Fruit fly (Drosophila melanogaster): Measurements from ENCODE around the gene B4.

Gene B4

dm6 chr2L:13570982-13571426, 21.9 kb upstream of the B4 start:
- TF ChIP-seq Ets98B (GFP tag; IDR thresholded peaks at IDR 0.05) (peak; percentile 73), CG17806 (tag; optimal IDR thresholded peaks at IDR 0.05) (peak; percentile 81), CG4496 (GFP tag; IDR thresholded peaks at IDR 0.05) (peak; percentile 84), CG32121 (GFP tag; IDR thresholded peaks at IDR 0.05) (peak; percentile 83), rn (GFP tag; IDR thresholded peaks at IDR 0.05) (peak; percentile 68), CG8301 (tag; optimal IDR thresholded peaks at IDR 0.05) (peak; percentile 92), CG12605 (GFP tag; IDR thresholded peaks at IDR 0.05) (peak; percentile 46; the same call in 1 of the 2 replicates), CG15710 (tag; optimal IDR thresholded peaks at IDR 0.05) (peak; percentile 74), CG14655 (GFP tag; optimal IDR thresholded peaks at IDR 0.05) (peak; percentile 93), EcR (GFP tag; optimal IDR thresholded peaks at IDR 0.05) (no peak), CG10348 (GFP tag; IDR thresholded peaks at IDR 0.05) (0 out of 2 replicates have a peak, but pooled peaks have one; percentile 15), Pif1A (GFP tag; optimal IDR thresholded peaks at IDR 0.05) (peak; percentile 92), CG9948 (tag; optimal IDR thresholded peaks at IDR 0.05) (peak; percentile 90), gl (tag; optimal IDR thresholded peaks at IDR 0.05) (peak; percentile 69), Pif1B (GFP tag; optimal IDR thresholded peaks at IDR 0.05) (peak; percentile 95), Snoo (tag; optimal IDR thresholded peaks at IDR 0.05) (peak; percentile 88), CG13204 (GFP tag; optimal IDR thresholded peaks at IDR 0.05) (peak; percentile 68), fd96Ca (GFP tag; IDR thresholded peaks at IDR 0.05) (peak; percentile 88), CG8159 (tag; optimal IDR thresholded peaks at IDR 0.05) (peak; percentile 100), D1 (tag; optimal IDR thresholded peaks at IDR 0.05) (peak; percentile 57), CG34367 (tag; optimal IDR thresholded peaks at IDR 0.05) (peak; percentile 71)

- TF ChIP-seq fd96Ca (GFP tag; IDR thresholded peaks at IDR 0.05) (no peak), CG13204 (GFP tag; optimal IDR thresholded peaks at IDR 0.05) (no peak), CG17806 (tag; optimal IDR thresholded peaks at IDR 0.05) (peak; percentile 12)
These were observed 20.9 kb upstream of the B4 start for dm6 chr2L:13570016-13570415.

dm6 chr2L:13568938-13569337, 19.8 kb upstream of the B4 start:
- no peak for TF ChIP-seq Snoo (tag; optimal IDR thresholded peaks at IDR 0.05)
- no peak for TF ChIP-seq CG14655 (GFP tag; optimal IDR thresholded peaks at IDR 0.05)
- no peak for TF ChIP-seq CG32121 (GFP tag; IDR thresholded peaks at IDR 0.05)
- TF ChIP-seq Pif1A (GFP tag; optimal IDR thresholded peaks at IDR 0.05): no peak
- TF ChIP-seq D1 (tag; optimal IDR thresholded peaks at IDR 0.05): no peak
- TF ChIP-seq fd96Ca (GFP tag; IDR thresholded peaks at IDR 0.05): no peak
- TF ChIP-seq rn (GFP tag; IDR thresholded peaks at IDR 0.05): no peak
- no peak for TF ChIP-seq CG17806 (tag; optimal IDR thresholded peaks at IDR 0.05)
- TF ChIP-seq CG15710 (tag; optimal IDR thresholded peaks at IDR 0.05): no peak
- TF ChIP-seq gl (tag; optimal IDR thresholded peaks at IDR 0.05): no peak
- no peak for TF ChIP-seq CG8301 (tag; optimal IDR thresholded peaks at IDR 0.05)
- no peak for TF ChIP-seq EcR (GFP tag; optimal IDR thresholded peaks at IDR 0.05)
- no peak for TF ChIP-seq CG12605 (GFP tag; IDR thresholded peaks at IDR 0.05)
- TF ChIP-seq CG8159 (tag; optimal IDR thresholded peaks at IDR 0.05): no peak
- TF ChIP-seq CG4496 (GFP tag; IDR thresholded peaks at IDR 0.05): no peak
- TF ChIP-seq Ets98B (GFP tag; IDR thresholded peaks at IDR 0.05): no peak
- no peak for TF ChIP-seq CG9948 (tag; optimal IDR thresholded peaks at IDR 0.05)
- no peak for TF ChIP-seq Pif1B (GFP tag; optimal IDR thresholded peaks at IDR 0.05)

- TF ChIP-seq Pif1A (GFP tag; optimal IDR thresholded peaks at IDR 0.05) (no peak), CG34367 (tag; optimal IDR thresholded peaks at IDR 0.05) (no peak), CG4496 (GFP tag; IDR thresholded peaks at IDR 0.05) (no peak)
These were observed 6.3 kb upstream of the B4 start for dm6 chr2L:13555397-13555796.

- TF ChIP-seq Ets98B (GFP tag; IDR thresholded peaks at IDR 0.05) (no peak), gl (tag; optimal IDR thresholded peaks at IDR 0.05) (peak; percentile 14), CG32121 (GFP tag; IDR thresholded peaks at IDR 0.05) (no peak), CG15710 (tag; optimal IDR thresholded peaks at IDR 0.05) (no peak), Snoo (tag; optimal IDR thresholded peaks at IDR 0.05) (no peak), CG8301 (tag; optimal IDR thresholded peaks at IDR 0.05) (no peak), CG10348 (GFP tag; IDR thresholded peaks at IDR 0.05) (no peak), CG14655 (GFP tag; optimal IDR thresholded peaks at IDR 0.05) (no peak), CG8159 (tag; optimal IDR thresholded peaks at IDR 0.05) (no peak), EcR (GFP tag; optimal IDR thresholded peaks at IDR 0.05) (peak; percentile 40), CG17806 (tag; optimal IDR thresholded peaks at IDR 0.05) (no peak), CG12605 (GFP tag; IDR thresholded peaks at IDR 0.05) (no peak), CG13204 (GFP tag; optimal IDR thresholded peaks at IDR 0.05) (no peak), Pif1B (GFP tag; optimal IDR thresholded peaks at IDR 0.05) (no peak)
These were observed 5.5 kb upstream of the B4 start for dm6 chr2L:13554547-13555159.

- TF ChIP-seq rn (GFP tag; IDR thresholded peaks at IDR 0.05): no peak
- peak; percentile 82 for TF ChIP-seq EcR (GFP tag; optimal IDR thresholded peaks at IDR 0.05)
- TF ChIP-seq Pif1A (GFP tag; optimal IDR thresholded peaks at IDR 0.05): no peak
These were observed 3.6 kb upstream of the B4 start for dm6 chr2L:13552686-13553085.

All from whole organism, pupa.